Fruit fly (Drosophila melanogaster): Measurements from ENCODE around the gene escl.

Gene escl

DNA sequence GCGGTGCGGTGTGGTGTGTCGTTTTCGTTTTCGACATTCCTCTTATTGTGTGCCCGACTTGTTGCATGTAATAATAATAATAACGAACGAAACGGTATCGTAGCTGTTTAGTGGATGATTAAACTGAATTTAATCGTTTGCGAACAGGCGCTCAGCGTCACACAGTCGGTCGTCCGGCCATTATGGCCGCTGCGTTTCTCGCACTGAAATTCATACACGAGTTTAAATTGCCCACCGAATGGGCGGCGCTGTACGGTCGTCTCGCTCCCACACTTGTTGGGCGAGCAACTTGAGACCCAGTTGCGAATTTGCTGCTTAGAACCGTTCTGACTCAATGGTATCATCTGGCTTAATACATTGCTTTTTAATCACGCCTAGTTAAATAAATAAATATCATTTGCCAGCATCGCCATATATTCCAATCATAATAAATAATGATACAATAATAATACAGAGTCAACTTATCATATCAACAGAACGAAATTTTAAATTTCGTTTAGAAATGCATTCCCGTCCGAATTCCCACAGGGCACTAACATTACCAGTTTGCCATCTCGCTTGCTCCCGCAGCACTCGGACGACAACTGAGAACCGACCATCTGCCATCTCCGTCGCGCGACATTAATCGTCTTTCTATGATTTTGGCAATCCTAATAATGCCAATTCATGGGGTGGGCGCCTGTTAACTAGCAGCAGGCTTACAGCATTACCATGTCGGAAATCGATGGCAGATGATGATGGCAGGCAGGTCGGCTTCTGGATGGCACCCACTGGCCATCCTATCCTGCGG lies 20.3 kb downstream of the escl start (continued):
- TF ChIP-seq CG11093 (GFP tag; IDR thresholded peaks at IDR 0.05) (peak; percentile 90), Myb (GFP tag; optimal IDR thresholded peaks at IDR 0.05) (peak; percentile 20), CG3847 (GFP tag; IDR thresholded peaks at IDR 0.05) (no peak), bsh (GFP tag; optimal IDR thresholded peaks at IDR 0.05) (peak; percentile 55 to 90), BtbVII (GFP tag; optimal IDR thresholded peaks at IDR 0.05) (peak; percentile 91), Drgx (GFP tag; IDR thresholded peaks at IDR 0.05) (no peak), CG30431 (GFP tag; optimal IDR thresholded peaks at IDR 0.05) (peak; percentile 88), B-H1 (GFP tag; IDR thresholded peaks at IDR 0.05) (no peak), CG30020 (tag; optimal IDR thresholded peaks at IDR 0.05) (peak; percentile 74), CG32532 (GFP tag; IDR thresholded peaks at IDR 0.05) (no peak), CG7987 (GFP tag; optimal IDR thresholded peaks at IDR 0.05) (peak; percentile 30), CG14667 (GFP tag; IDR thresholded peaks at IDR 0.05) (no peak), CG4360 (GFP tag; IDR thresholded peaks at IDR 0.05) (no peak), eyg (GFP tag; optimal IDR thresholded peaks at IDR 0.05) (no peak), so (GFP tag; IDR thresholded peaks at IDR 0.05) (no peak), org-1 (GFP tag; optimal IDR thresholded peaks at IDR 0.05) (peak; percentile 92), CG12769 (tag; optimal IDR thresholded peaks at IDR 0.05) (peak; percentile 94), C15 (GFP tag; IDR thresholded peaks at IDR 0.05) (no peak), CG13424 (tag; optimal IDR thresholded peaks at IDR 0.05) (peak; percentile 96), Oli (tag; optimal IDR thresholded peaks at IDR 0.05) (peak; percentile 95), CG9817 (tag; optimal IDR thresholded peaks at IDR 0.05) (peak; percentile 94), zfh1 (GFP tag; IDR thresholded peaks at IDR 0.05) (no peak), Mrtf (GFP tag; IDR thresholded peaks at IDR 0.05) (no peak), slbo (GFP tag; IDR thresholded peaks at IDR 0.05) (no peak), tx (GFP tag; optimal IDR thresholded peaks at IDR 0.05) (peak; percentile 72), hkb (optimal IDR thresholded peaks at IDR 0.05) (peak; percentile 43), hkb (GFP tag; IDR thresholded peaks at IDR 0.05) (no peak), pros (GFP tag; optimal IDR thresholded peaks at IDR 0.05) (no peak), chif (GFP tag; optimal IDR thresholded peaks at IDR 0.05) (peak; percentile 76 to 78), CG7357 (GFP tag; IDR thresholded peaks at IDR 0.05) (peak; percentile 87), Sry-β (GFP tag; optimal IDR thresholded peaks at IDR 0.05) (no peak), CG7963 (GFP tag; IDR thresholded peaks at IDR 0.05; ENCODE audit: partially characterized antibody) (no peak), phol (tag; optimal IDR thresholded peaks at IDR 0.05) (peak; percentile 91), TFAM (GFP tag; optimal IDR thresholded peaks at IDR 0.05) (peak; percentile 8), CG18599 (GFP tag; optimal IDR thresholded peaks at IDR 0.05) (peak; percentile 96), dimm (GFP tag; IDR thresholded peaks at IDR 0.05) (no peak), ems (GFP tag; optimal IDR thresholded peaks at IDR 0.05) (peak; percentile 84), Sry-δ (GFP tag; optimal IDR thresholded peaks at IDR 0.05) (no peak), wek (GFP tag; optimal IDR thresholded peaks at IDR 0.05) (peak; percentile 69), Sox100B (GFP tag; optimal IDR thresholded peaks at IDR 0.05) (peak; percentile 92), ttk (GFP tag; IDR thresholded peaks at IDR 0.05) (no peak), abd-A (tag; optimal IDR thresholded peaks at IDR 0.05) (peak; percentile 100), H2.0 (GFP tag; IDR thresholded peaks at IDR 0.05) (no peak), CG18476 (GFP tag; optimal IDR thresholded peaks at IDR 0.05) (peak; percentile 87), CG11398 (GFP tag; optimal IDR thresholded peaks at IDR 0.05) (peak; percentile 56), danr (GFP tag; IDR thresholded peaks at IDR 0.05) (no peak), CG11695 (GFP tag; IDR thresholded peaks at IDR 0.05) (no peak), CG2678 (tag; optimal IDR thresholded peaks at IDR 0.05) (peak; percentile 97), cad (GFP tag; optimal IDR thresholded peaks at IDR 0.05) (no peak), luna (GFP tag; optimal IDR thresholded peaks at IDR 0.05) (no peak), CG12744 (GFP tag; optimal IDR thresholded peaks at IDR 0.05) (peak; percentile 64)

Data from whole organism, embryonic.